Worm (Caenorhabditis elegans): ENCODE data around the gene Y119D3B.21.

ce11 chrIII:1207852-1208251 lies 6.9 kb upstream of the Y119D3B.21 start, which contains the start of gene orc-3:
- TF ChIP-seq lin-29 (GFP tag; IDR thresholded peaks at IDR 0.05) = no peak
- TF ChIP-seq ama-1 (optimal IDR thresholded peaks at IDR 0.05) = no peak

Data from whole organism, L4 larva.